Worm (Caenorhabditis elegans) whole organism, L4/young adult: Measurements from ENCODE around the gene Y24D9A.6.

Source experiments
- dao-5 ChIP-seq: sonication (generic microtip); optimal IDR thresholded peaks from 2 replicates; lab custom pipeline; 2016; ENCODE audit warnings: missing genotype, missing genetic modification characterization, moderate library complexity, missing compliant biosample characterization
- him-1 ChIP-seq: sonication (generic microtip); optimal IDR thresholded peaks from 2 replicates; lab custom pipeline; 2016; ENCODE audit warnings: missing genotype, missing genetic modification reagents, missing genetic modification characterization, missing compliant biosample characterization

DNA sequence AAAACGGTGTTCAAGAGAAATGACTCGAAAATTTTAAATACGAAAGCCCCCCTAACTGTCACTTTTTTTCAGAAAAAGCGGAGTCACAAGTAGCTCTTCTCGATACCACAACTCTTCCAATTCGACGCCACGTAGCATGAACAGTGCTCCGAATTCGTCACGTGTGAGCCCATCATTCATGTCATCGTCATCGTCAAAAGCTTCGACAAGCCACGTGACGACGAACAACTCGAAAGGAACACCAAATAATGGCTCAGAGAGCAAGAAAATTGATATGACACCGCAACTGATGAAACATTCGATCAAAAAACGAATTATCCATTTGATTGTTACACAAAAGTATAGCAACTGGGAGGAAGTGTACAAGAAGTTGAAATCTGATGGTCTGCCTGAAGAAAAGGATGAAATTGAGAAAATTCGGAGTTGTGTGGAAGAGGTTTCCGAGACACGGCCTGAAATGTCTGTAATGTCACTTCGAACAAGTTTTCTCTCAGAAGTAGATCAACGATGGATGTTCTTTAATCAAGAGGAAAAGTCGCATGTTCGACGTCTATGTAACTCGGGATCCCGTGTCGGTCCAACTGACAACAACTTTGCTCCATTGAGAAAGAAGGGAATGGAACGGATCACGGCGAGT, 11.2 kb upstream of the Y24D9A.6 start:
- no peak for TF ChIP-seq dao-5
- no peak for TF ChIP-seq him-1
